Fruit fly (Drosophila melanogaster) whole organism, adult: Measurements from ENCODE around the gene ftz-f1.
A peak's percentile ranks its signal among the peaks of the same experiment; 100 is the strongest.

Experiments
- CG12768 ChIP-seq: fragments of 200-800 bp; sonication (Bioruptor generic); optimal IDR thresholded peaks from 2 replicates; lab custom pipeline; 2017; ENCODE audit warnings: missing biosample characterization, missing genetic modification characterization, mild to moderate bottlenecking, moderate library complexity, missing genetic modification reagents
- CG1620 ChIP-seq: fragments of 200-800 bp; sonication (Bioruptor generic); optimal IDR thresholded peaks from 2 replicates; lab custom pipeline; 2016; ENCODE audit warnings: missing biosample characterization, missing genetic modification characterization
- CG5204 ChIP-seq: fragments of 200-800 bp; sonication (Bioruptor generic); optimal IDR thresholded peaks from 2 replicates; lab custom pipeline; 2016; ENCODE audit warnings: missing biosample characterization, missing genetic modification characterization
- Mnt ChIP-seq: fragments of 200-800 bp; sonication (Bioruptor generic); optimal IDR thresholded peaks from 2 replicates; lab custom pipeline; 2016; ENCODE audit warnings: missing biosample characterization, mild to moderate bottlenecking, missing genetic modification characterization
- cic ChIP-seq: fragments of 200-800 bp; sonication (Bioruptor generic); optimal IDR thresholded peaks from 2 replicates; lab custom pipeline; 2017; ENCODE audit warnings: missing biosample characterization, mild to moderate bottlenecking, missing genetic modification characterization, moderate library complexity
- kay ChIP-seq: fragments of 200-800 bp; sonication (Bioruptor generic); peaks from one replicate; lab custom pipeline; 2016; ENCODE audit warnings: missing biosample characterization, missing genetic modification characterization, borderline replicate concordance

DNA sequence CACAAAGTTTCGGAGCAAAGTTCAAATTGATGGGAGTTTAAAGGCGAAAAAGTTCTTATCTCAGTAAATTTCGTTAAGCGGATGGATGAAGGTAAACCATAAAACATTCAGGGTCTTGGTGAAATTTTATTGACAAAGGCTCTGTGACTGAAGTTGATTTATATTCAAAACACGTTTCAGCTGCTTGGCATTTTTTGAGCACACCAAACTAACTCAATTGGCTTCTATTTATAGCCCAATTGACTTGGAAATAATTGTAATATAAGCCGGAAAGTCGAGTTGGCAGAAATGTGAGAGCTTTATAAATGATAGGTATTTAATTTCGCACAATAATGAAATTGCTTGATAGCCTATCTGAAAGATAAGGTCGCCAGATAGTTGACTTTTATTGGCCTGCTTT is 15.6 kb upstream of the ftz-f1 start:
- TF ChIP-seq CG5204 (GFP tag; lab: Kevin White, UChicago) (no peak), Mnt (no peak), kay (GFP tag; lab: Kevin White, UChicago) (peak; percentile 63), CG12768 (GFP tag; lab: Kevin White, UChicago) (no peak), cic (no peak), CG1620 (GFP tag; lab: Kevin White, UChicago) (no peak)
